Fruit fly (Drosophila melanogaster) whole organism, embryonic: ENCODE results near the gene CG15252.
A peak's percentile ranks its signal among the peaks of the same experiment; 100 is the strongest.

Source experiments
- Blimp-1 ChIP-seq: fragments of 200-800 bp; sonication (Bioruptor generic); optimal IDR thresholded peaks from 3 replicates; lab custom pipeline; 2018; ENCODE audit warnings: missing biosample characterization, missing genetic modification characterization, mild to moderate bottlenecking, moderate library complexity, missing genetic modification reagents
- CG10366 ChIP-seq: fragments of 200-800 bp; sonication (Bioruptor generic); IDR thresholded peaks from 2 replicates; pipeline ENCODE4 v1.3.6; 2022; ENCODE audit warnings: missing biosample characterization, missing genetic modification characterization
- CG11456 ChIP-seq: fragments of 200-800 bp; sonication (Bioruptor generic); IDR thresholded peaks from 3 replicates; pipeline ENCODE4 v1.3.6; 2022; ENCODE audit warnings: missing biosample characterization, missing genetic modification characterization
- CG12744 ChIP-seq: fragments of 200-800 bp; sonication (Bioruptor generic); optimal IDR thresholded peaks from 2 replicates; lab custom pipeline; 2016; ENCODE audit warnings: missing biosample characterization, missing genetic modification characterization
- CG13894 ChIP-seq: fragments of 200-800 bp; sonication (Bioruptor generic); optimal IDR thresholded peaks from 3 replicates; lab custom pipeline; 2018; ENCODE audit warnings: missing biosample characterization, mild to moderate bottlenecking, missing genetic modification characterization, moderate library complexity
- CG14860 ChIP-seq: fragments of 200-800 bp; sonication (Bioruptor generic); IDR thresholded peaks from 3 replicates; pipeline ENCODE4 v1.3.6; 2022; ENCODE audit warnings: missing biosample characterization, missing genetic modification characterization; ENCODE audit not compliant: partially characterized antibody
- CG15514 ChIP-seq: fragments of 200-800 bp; sonication (Bioruptor generic); optimal IDR thresholded peaks from 3 replicates; lab custom pipeline; 2017; ENCODE audit warnings: missing biosample characterization, missing genetic modification characterization, mild to moderate bottlenecking, moderate library complexity, missing genetic modification reagents
- CG1603 ChIP-seq: fragments of 200-800 bp; sonication (Bioruptor generic); optimal IDR thresholded peaks from 2 replicates; lab custom pipeline; 2019; ENCODE audit warnings: missing biosample characterization, mild to moderate bottlenecking, missing genetic modification characterization, moderate library complexity
- CG18476 ChIP-seq: fragments of 200-800 bp; sonication (Bioruptor generic); optimal IDR thresholded peaks from 2 replicates; lab custom pipeline; 2016; ENCODE audit warnings: missing biosample characterization, mild to moderate bottlenecking, missing genetic modification characterization
- CG2116 ChIP-seq: fragments of 200-800 bp; sonication (Bioruptor generic); optimal IDR thresholded peaks from 3 replicates; lab custom pipeline; 2018; ENCODE audit warnings: missing biosample characterization, mild to moderate bottlenecking, missing genetic modification characterization
- CG3281 ChIP-seq: fragments of 200-800 bp; sonication (Bioruptor generic); optimal IDR thresholded peaks from 3 replicates; lab custom pipeline; 2017; ENCODE audit warnings: missing biosample characterization, mild to moderate bottlenecking, missing genetic modification characterization
- CG42726 ChIP-seq: fragments of 200-800 bp; sonication (Bioruptor generic); IDR thresholded peaks from 2 replicates; pipeline ENCODE4 v1.3.6; 2022; ENCODE audit warnings: missing biosample characterization, missing genetic modification characterization; ENCODE audit not compliant: partially characterized antibody
- CG6813 ChIP-seq: fragments of 200-800 bp; sonication (Bioruptor generic); optimal IDR thresholded peaks from 2 replicates; lab custom pipeline; 2017; ENCODE audit warnings: missing biosample characterization, missing genetic modification characterization, mild to moderate bottlenecking, moderate library complexity, missing genetic modification reagents
- CG6854 ChIP-seq: fragments of 200-800 bp; sonication (Bioruptor generic); optimal IDR thresholded peaks from 3 replicates; lab custom pipeline; 2017; ENCODE audit warnings: missing biosample characterization, mild to moderate bottlenecking, missing genetic modification characterization
- CG9876 ChIP-seq: fragments of 200-800 bp; sonication (Bioruptor generic); optimal IDR thresholded peaks from 2 replicates; lab custom pipeline; 2016; ENCODE audit warnings: missing biosample characterization, missing genetic modification characterization
- Dfd ChIP-seq, 2 experiments: fragments of >200 bp; optimal IDR thresholded peaks; 2 replicates each; lab custom pipeline; 2017; ENCODE audit warnings: missing biosample characterization in 2 of 2, missing genetic modification characterization in 2 of 2
- Ets65A ChIP-seq: fragments of 200-800 bp; sonication (Bioruptor generic); peaks from one replicate; lab custom pipeline; 2016; ENCODE audit warnings: missing biosample characterization, missing genetic modification characterization
- MESR4 ChIP-seq: fragments of 200-800 bp; sonication (Bioruptor generic); optimal IDR thresholded peaks from 2 replicates; lab custom pipeline; 2018; ENCODE audit warnings: missing biosample characterization, mild to moderate bottlenecking, missing genetic modification characterization, moderate library complexity
- Mad ChIP-seq: fragments of 200-800 bp; sonication (Bioruptor generic); optimal IDR thresholded peaks from 2 replicates; lab custom pipeline; 2016; ENCODE audit warnings: missing biosample characterization, missing genetic modification characterization
- Pdp1 ChIP-seq, 2 experiments: fragments of 200-800 bp; sonication (Bioruptor generic); optimal IDR thresholded peaks; 3 replicates each; lab custom pipeline; 2016; ENCODE audit warnings: missing biosample characterization in 2 of 2, missing genetic modification characterization in 2 of 2, mild to moderate bottlenecking in 1 of 2, moderate library complexity in 1 of 2
- Rfx ChIP-seq: fragments of 200-800 bp; sonication (Bioruptor generic); IDR thresholded peaks from 2 replicates; pipeline ENCODE4 v1.3.6; 2022; ENCODE audit warnings: missing biosample characterization, missing genetic modification characterization
- Sox100B ChIP-seq: fragments of 200-800 bp; sonication (Bioruptor generic); optimal IDR thresholded peaks from 3 replicates; lab custom pipeline; 2018; ENCODE audit warnings: missing biosample characterization, mild to moderate bottlenecking, missing genetic modification characterization
- Usf ChIP-seq: fragments of 200-800 bp; sonication (Bioruptor generic); optimal IDR thresholded peaks from 2 replicates; lab custom pipeline; 2017; ENCODE audit warnings: missing genotype, missing biosample characterization, missing genetic modification characterization
- al ChIP-seq: fragments of 200-800 bp; sonication (Bioruptor generic); IDR thresholded peaks from 2 replicates; pipeline ENCODE4 v1.3.6; 2022; ENCODE audit warnings: missing biosample characterization, missing genetic modification characterization
- ci ChIP-seq: fragments of 200-800 bp; sonication (Bioruptor generic); IDR thresholded peaks from 3 replicates; pipeline ENCODE4 v1.3.6; 2022; ENCODE audit warnings: missing biosample characterization, missing genetic modification characterization
- crp ChIP-seq, 2 experiments: fragments of 200-800 bp; sonication (Bioruptor generic); optimal IDR thresholded peaks; 2 replicates in 1 of 2; 3 replicates in 1 of 2; lab custom pipeline; 2017; ENCODE audit warnings: missing biosample characterization in 2 of 2, missing genetic modification characterization in 2 of 2, mild to moderate bottlenecking in 1 of 2, moderate library complexity in 1 of 2
- dan ChIP-seq: fragments of 200-800 bp; sonication (Bioruptor generic); IDR thresholded peaks from 2 replicates; pipeline ENCODE4 v1.3.6; 2022; ENCODE audit warnings: missing biosample characterization, missing genetic modification characterization
- dpn ChIP-seq, 2 experiments: fragments of 200-800 bp; sonication (Bioruptor generic); optimal IDR thresholded peaks; 3 replicates each; lab custom pipeline; 2016; ENCODE audit warnings: missing biosample characterization in 2 of 2, missing genetic modification characterization in 2 of 2
- dysf ChIP-seq: fragments of 200-800 bp; sonication (Bioruptor generic); IDR thresholded peaks from 3 replicates; pipeline ENCODE4 v1.3.6; 2022; ENCODE audit warnings: missing biosample characterization, missing genetic modification characterization
- eve ChIP-seq, 2 experiments: fragments of >200 bp; optimal IDR thresholded peaks; 2 replicates each; lab custom pipeline; 2017; ENCODE audit warnings: missing biosample characterization in 2 of 2, missing genetic modification characterization in 2 of 2
- nom ChIP-seq: fragments of 200-800 bp; sonication (Bioruptor generic); optimal IDR thresholded peaks from 2 replicates; lab custom pipeline; 2017; ENCODE audit warnings: missing biosample characterization, missing genetic modification characterization, mild to moderate bottlenecking, moderate library complexity, missing genetic modification reagents
- prd ChIP-seq, 3 experiments: fragments of >200 bp in 2 of 3; fragments of 200-800 bp in 1 of 3; sonication (Bioruptor generic) in 1 of 3; optimal IDR thresholded peaks in 2 of 3; IDR thresholded peaks in 1 of 3; 2 replicates in 2 of 3; 3 replicates in 1 of 3; pipeline versions ENCODE4 v1.3.6 to Lab custom; 2017 to 2022; ENCODE audit warnings: missing biosample characterization in 1 of 3, missing genetic modification characterization in 1 of 3
- pros ChIP-seq: fragments of 200-800 bp; sonication (Bioruptor generic); optimal IDR thresholded peaks from 3 replicates; lab custom pipeline; 2019; ENCODE audit warnings: missing biosample characterization, mild to moderate bottlenecking, missing genetic modification characterization, moderate library complexity
- row ChIP-seq: fragments of 200-800 bp; sonication (Bioruptor generic); IDR thresholded peaks from 3 replicates; pipeline ENCODE4 v1.3.6; 2022; ENCODE audit warnings: missing biosample characterization, missing genetic modification characterization
- sim ChIP-seq: fragments of 200-800 bp; sonication (Bioruptor generic); IDR thresholded peaks from 2 replicates; pipeline ENCODE4 v1.3.6; 2022; ENCODE audit warnings: missing biosample characterization, missing genetic modification characterization
- sisA ChIP-seq: fragments of 200-800 bp; sonication (Bioruptor generic); IDR thresholded peaks from 2 replicates; pipeline ENCODE4 v1.3.6; 2022; ENCODE audit warnings: missing biosample characterization, missing genetic modification characterization
- sqz ChIP-seq: fragments of 200-800 bp; sonication (Bioruptor generic); optimal IDR thresholded peaks from 3 replicates; lab custom pipeline; 2018; ENCODE audit warnings: missing biosample characterization, mild to moderate bottlenecking, missing genetic modification characterization
- sr ChIP-seq: fragments of 200-800 bp; sonication (Bioruptor generic); IDR thresholded peaks from 3 replicates; pipeline ENCODE4 v1.3.6; 2022; ENCODE audit warnings: missing biosample characterization, missing genetic modification characterization
- stwl ChIP-seq: fragments of 200-800 bp; sonication (Bioruptor generic); optimal IDR thresholded peaks from 3 replicates; lab custom pipeline; 2018; ENCODE audit warnings: missing biosample characterization, mild to moderate bottlenecking, missing genetic modification characterization, moderate library complexity
- tgo ChIP-seq: fragments of 200-800 bp; sonication (Bioruptor generic); IDR thresholded peaks from 3 replicates; pipeline ENCODE4 v1.3.6; 2022; ENCODE audit warnings: missing biosample characterization, missing genetic modification characterization

Gene CG15252

DNA sequence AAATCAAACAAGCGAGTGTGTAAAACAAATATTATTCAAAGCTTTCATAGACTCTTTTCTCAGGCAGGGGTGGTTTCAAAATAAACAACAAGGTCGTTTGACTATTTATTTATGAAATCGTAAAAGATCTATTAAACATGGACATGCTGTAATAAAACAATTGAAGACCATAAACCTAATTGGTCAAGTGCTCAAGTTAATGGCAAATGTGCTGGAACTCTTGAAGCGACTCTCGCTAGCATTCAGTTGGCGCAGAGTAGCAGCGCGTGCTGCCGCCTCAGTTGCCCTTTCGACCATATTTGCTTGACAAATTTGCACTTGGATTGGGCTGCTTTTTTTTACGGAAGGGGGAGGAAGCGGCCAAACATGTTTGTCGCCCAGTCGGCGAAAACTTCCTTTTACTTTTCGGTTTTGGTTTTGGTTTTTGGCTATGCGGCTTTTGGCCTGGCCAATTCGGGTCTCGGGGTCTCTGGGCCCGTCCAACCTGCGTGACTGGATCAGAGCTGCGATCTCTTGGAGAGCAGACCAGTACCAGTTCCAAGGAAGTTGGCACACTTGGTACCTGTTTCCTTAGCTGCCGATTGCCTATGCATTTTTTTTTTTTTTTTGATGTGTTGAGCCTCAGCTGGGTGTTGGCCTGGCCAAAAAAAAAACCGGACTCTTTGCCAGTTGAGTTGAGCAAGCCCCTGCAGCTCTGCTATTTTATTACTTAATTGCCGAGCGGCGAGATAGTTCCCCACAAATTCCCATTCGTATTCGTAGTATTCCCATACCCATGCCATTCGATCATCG is 13.3 kb upstream of the CG15252 start (continued):
- no peak for TF ChIP-seq dan (GFP tag; lab: Robert Waterston, UW)
- no peak for TF ChIP-seq pros (GFP tag; lab: Kevin White, UChicago)
- peak; percentile 57 for TF ChIP-seq nom (GFP tag; lab: Kevin White, UChicago)
- TF ChIP-seq sr = no peak
- TF ChIP-seq al (GFP tag; lab: Robert Waterston, UW) = peak; percentile 19; the same call in 1 of the 2 replicates
- TF ChIP-seq Dfd (GFP tag; optimal IDR thresholded peaks at IDR 0.05; lab: Kevin White, UChicago) = no peak
- TF ChIP-seq CG3281 (GFP tag; lab: Kevin White, UChicago) = no peak
- TF ChIP-seq stwl (tag; lab: Kevin White, UChicago) = no peak
- no peak for TF ChIP-seq Usf (GFP tag; lab: Kevin White, UChicago)
- TF ChIP-seq sisA (GFP tag; lab: Robert Waterston, UW) = peak; percentile 23; the same call in 1 of the 2 replicates
- no peak for TF ChIP-seq CG13894
- peak; percentile 53; the same call in 1 of the 2 replicates for TF ChIP-seq Rfx
- no peak for TF ChIP-seq prd (optimal IDR thresholded peaks at IDR 0.05; lab: Kevin White, UChicago)
- TF ChIP-seq prd (GFP tag; IDR thresholded peaks at IDR 0.05; lab: Robert Waterston, UW) = no peak
- TF ChIP-seq CG11456 (GFP tag; lab: Robert Waterston, UW) = no peak
- peak; percentile 12; the same call in 1 of the 2 replicates for TF ChIP-seq CG10366 (GFP tag; lab: Robert Waterston, UW)
- TF ChIP-seq CG14860 = no peak
- TF ChIP-seq CG18476 (GFP tag; lab: Kevin White, UChicago) = peak; percentile 64
- TF ChIP-seq Mad (GFP tag; lab: Kevin White, UChicago) = no peak

DNA sequence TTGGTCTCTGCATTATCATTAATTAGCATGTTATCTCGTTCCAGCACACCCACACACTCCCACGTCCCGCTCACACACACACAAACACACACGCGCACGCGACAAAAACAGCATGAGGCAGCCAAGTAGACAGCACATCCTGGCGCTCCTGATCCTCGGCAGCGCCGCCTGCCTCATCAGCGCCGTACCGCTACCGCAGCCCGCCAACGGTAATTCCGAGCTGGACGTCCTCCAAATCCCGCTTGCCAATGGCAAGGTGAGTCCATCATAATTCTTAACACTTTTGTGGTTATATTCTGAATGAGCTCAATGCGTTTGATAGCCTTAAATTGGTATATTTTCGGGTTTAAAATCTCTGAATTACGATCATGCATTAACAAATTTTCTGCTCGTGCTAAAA is 12.6 kb upstream of the CG15252 start:
- no peak for TF ChIP-seq CG12744 (GFP tag; lab: Kevin White, UChicago)
- TF ChIP-seq Sox100B = no peak
- no peak for TF ChIP-seq sim (GFP tag; lab: Robert Waterston, UW)
- TF ChIP-seq prd (optimal IDR thresholded peaks at IDR 0.05; lab: Kevin White, UChicago) = no peak
- no peak for TF ChIP-seq prd (GFP tag; IDR thresholded peaks at IDR 0.05; lab: Robert Waterston, UW)
- peak; percentile 91 for TF ChIP-seq Ets65A
- TF ChIP-seq eve (GFP tag; optimal IDR thresholded peaks at IDR 0.05; lab: Kevin White, UChicago) = no peak
- TF ChIP-seq crp (GFP tag; optimal IDR thresholded peaks at IDR 0.05; lab: Kevin White, UChicago) = no peak
- TF ChIP-seq ci = no peak

DNA sequence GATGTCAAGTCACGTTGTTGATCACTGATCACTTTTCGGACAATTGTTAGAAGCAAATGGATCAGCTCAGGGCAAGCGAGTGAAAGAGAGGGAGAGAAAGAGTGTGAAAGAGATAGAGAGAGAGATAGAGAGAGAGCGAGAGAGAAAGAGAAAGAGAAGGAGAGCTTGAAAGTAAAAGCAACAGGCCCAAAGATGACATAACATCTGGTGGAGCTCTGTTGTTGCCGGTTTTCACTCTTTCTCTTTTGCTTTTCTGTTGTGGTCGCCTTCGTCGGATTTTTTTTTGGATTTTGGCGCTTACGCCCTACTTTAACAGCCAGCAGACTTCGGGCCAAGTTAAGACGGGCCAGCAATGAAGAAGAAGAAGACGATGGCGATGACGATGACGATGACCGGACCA is 10.6 kb upstream of the CG15252 start:
- TF ChIP-seq Mad (GFP tag; lab: Kevin White, UChicago) = no peak
- no peak for TF ChIP-seq dysf
- no peak for TF ChIP-seq row
- TF ChIP-seq CG1603 = no peak
- no peak for TF ChIP-seq sim (GFP tag; lab: Robert Waterston, UW)
- no peak for TF ChIP-seq tgo
- TF ChIP-seq CG2116 (GFP tag; lab: Kevin White, UChicago) = no peak
- TF ChIP-seq CG42726 (GFP tag; lab: Robert Waterston, UW) = no peak
- no peak for TF ChIP-seq CG6854
- no peak for TF ChIP-seq CG15514 (GFP tag; lab: Kevin White, UChicago)
- peak; percentile 83 for TF ChIP-seq Blimp-1
- TF ChIP-seq Pdp1 (GFP tag; optimal IDR thresholded peaks at IDR 0.05; lab: Kevin White, UChicago) = peak in 1 of 2 experiments; percentile 45
- TF ChIP-seq Ets65A = peak; percentile 65
- no peak for TF ChIP-seq MESR4 (GFP tag; lab: Kevin White, UChicago)
- TF ChIP-seq CG9876 (GFP tag; lab: Kevin White, UChicago) = no peak
- TF ChIP-seq sqz = peak; percentile 5
- no peak for TF ChIP-seq CG6813 (GFP tag; lab: Kevin White, UChicago)
- TF ChIP-seq dpn (GFP tag; optimal IDR thresholded peaks at IDR 0.05; lab: Kevin White, UChicago) = no peak
- TF ChIP-seq, all 482 proteins: peak for 4
